Worm (Caenorhabditis elegans) whole organism, midembryonic: ENCODE results near the gene vha-9.

Experiments
- T22C8.4 ChIP-seq: fragments of 200-800 bp; sonication (Bioruptor generic); IDR thresholded peaks from 2 replicates; pipeline ENCODE4 v1.3.6; 2022; ENCODE audit warnings: missing genetic modification characterization, missing compliant biosample characterization
- flt-1 ChIP-seq: fragments of 200-800 bp; sonication (Bioruptor generic); IDR thresholded peaks from 2 replicates; pipeline ENCODE4 v1.3.6; 2022; ENCODE audit warnings: missing genetic modification characterization, missing compliant biosample characterization
- ref-1 ChIP-seq: fragments of 200-800 bp; sonication (Bioruptor generic); conservative IDR thresholded peaks from 2 replicates; pipeline ENCODE4 v1.3.6; 2022; ENCODE audit warnings: missing genetic modification reagents, missing genetic modification characterization, missing compliant biosample characterization
- ztf-23 ChIP-seq: fragments of 200-800 bp; sonication (Bioruptor generic); IDR thresholded peaks from 2 replicates; pipeline ENCODE4 v1.3.6; 2022; ENCODE audit warnings: missing genetic modification reagents, missing genetic modification characterization, missing compliant biosample characterization
- ztf-29 ChIP-seq: fragments of 200-800 bp; sonication (Bioruptor generic); IDR thresholded peaks from 2 replicates; pipeline ENCODE4 v1.3.6; 2022; ENCODE audit warnings: missing genetic modification reagents, missing genetic modification characterization, missing compliant biosample characterization

DNA sequence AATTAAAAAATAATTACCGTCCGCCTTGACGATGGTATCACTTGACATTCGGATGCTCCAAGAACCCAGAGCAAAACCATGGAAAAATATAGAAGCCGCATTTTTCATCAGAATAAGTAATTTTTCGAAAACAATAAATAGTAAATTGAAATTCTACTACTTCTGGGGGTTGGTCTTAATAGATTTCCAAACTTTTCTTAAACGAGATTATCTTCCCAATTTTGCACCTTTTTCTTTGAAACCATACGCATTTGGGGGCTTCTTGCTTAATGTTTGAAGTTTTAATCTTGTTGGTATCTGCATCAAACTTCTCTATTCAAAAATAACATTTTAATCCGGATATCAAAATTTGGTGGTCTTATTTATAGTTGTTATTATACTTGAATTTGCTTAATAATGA is 12.6 kb upstream of the vha-9 start, which contains the start of gene gcy-5:
- TF ChIP-seq T22C8.4 (GFP tag; lab: Robert Waterston, UW) = no peak
- no peak for TF ChIP-seq ztf-29 (GFP tag; lab: Robert Waterston, UW)
- no peak for TF ChIP-seq ref-1 (GFP tag; lab: Robert Waterston, UW)
- no peak for TF ChIP-seq flt-1 (GFP tag; lab: Robert Waterston, UW)
- no peak for TF ChIP-seq ztf-23 (GFP tag; lab: Robert Waterston, UW)
